Worm (Caenorhabditis elegans) whole organism, L2 larva: Measurements from ENCODE around the gene Y47D3A.32.

Source experiments
- C34F6.9 ChIP-seq: fragments of 150-350 bp; optimal IDR thresholded peaks from 2 replicates; lab custom pipeline; 2014; ENCODE audit warnings: missing biosample characterization, missing genetic modification characterization
- F13H6.1 ChIP-seq: sonication (generic microtip); optimal IDR thresholded peaks from 2 replicates; lab custom pipeline; 2016; ENCODE audit warnings: missing genetic modification characterization, missing compliant biosample characterization
- R02D3.7 ChIP-seq: fragments of 150-350 bp; optimal IDR thresholded peaks from 2 replicates; lab custom pipeline; 2014; ENCODE audit warnings: missing biosample characterization, missing genetic modification characterization
- Y55F3AM.14 ChIP-seq: fragments of 200-800 bp; sonication (Bioruptor generic); optimal IDR thresholded peaks from 2 replicates; lab custom pipeline; 2018; ENCODE audit warnings: mild to moderate bottlenecking, missing genetic modification characterization, missing compliant biosample characterization
- ZK546.5 ChIP-seq: sonication (generic microtip); optimal IDR thresholded peaks from 2 replicates; lab custom pipeline; 2017; ENCODE audit warnings: missing biosample characterization, missing genetic modification characterization
- alr-1 ChIP-seq: fragments of 150-350 bp; optimal IDR thresholded peaks from 2 replicates; lab custom pipeline; 2014; ENCODE audit warnings: missing biosample characterization, missing genetic modification characterization
- aly-2 ChIP-seq: fragments of 150-350 bp; optimal IDR thresholded peaks from 2 replicates; lab custom pipeline; 2014; ENCODE audit warnings: missing biosample characterization, missing genetic modification characterization
- ama-1 ChIP-seq: fragments of 150-350 bp; optimal IDR thresholded peaks from 2 replicates; lab custom pipeline; 2018; ENCODE audit warnings: inconsistent platforms
- blmp-1 ChIP-seq: sonication (generic microtip); optimal IDR thresholded peaks from 2 replicates; lab custom pipeline; 2017; ENCODE audit warnings: missing genetic modification characterization, mild to moderate bottlenecking, missing compliant biosample characterization, antibody characterized with exemption, moderate library complexity; ENCODE audit not compliant: insufficient read depth
- ceh-16 ChIP-seq: fragments of 150-350 bp; optimal IDR thresholded peaks from 2 replicates; lab custom pipeline; 2014; ENCODE audit warnings: missing biosample characterization, missing genetic modification characterization
- ceh-82 ChIP-seq: fragments of 150-350 bp; optimal IDR thresholded peaks from 2 replicates; lab custom pipeline; 2014; ENCODE audit warnings: missing biosample characterization, missing genetic modification characterization
- crh-2 ChIP-seq: sonication (generic microtip); optimal IDR thresholded peaks from 2 replicates; lab custom pipeline; 2017; ENCODE audit warnings: missing biosample characterization, missing genetic modification characterization
- egl-27 ChIP-seq: sonication (generic microtip); optimal IDR thresholded peaks from 3 replicates; lab custom pipeline; 2017; ENCODE audit warnings: missing biosample characterization, missing genetic modification reagents, missing genetic modification characterization
- elt-3 ChIP-seq: sonication (generic microtip); optimal IDR thresholded peaks from 2 replicates; lab custom pipeline; 2017; ENCODE audit warnings: missing biosample characterization, missing genetic modification characterization
- fos-1 ChIP-seq: fragments of 150-350 bp; optimal IDR thresholded peaks from 2 replicates; lab custom pipeline; 2014; ENCODE audit warnings: missing biosample characterization, missing genetic modification characterization
- gmeb-1 ChIP-seq: fragments of 150-350 bp; optimal IDR thresholded peaks from 2 replicates; lab custom pipeline; 2014; ENCODE audit warnings: missing biosample characterization, missing genetic modification characterization
- lin-11 ChIP-seq: fragments of 150-350 bp; sonication (generic microtip); optimal IDR thresholded peaks from 2 replicates; lab custom pipeline; 2014; ENCODE audit warnings: missing biosample characterization, missing genetic modification characterization, inconsistent platforms, mixed read lengths
- lin-13 ChIP-seq: fragments of 150-350 bp; optimal IDR thresholded peaks from 2 replicates; lab custom pipeline; 2014; ENCODE audit warnings: missing biosample characterization, missing genetic modification reagents, missing genetic modification characterization
- lin-39 ChIP-seq: fragments of 150-350 bp; optimal IDR thresholded peaks from 2 replicates; lab custom pipeline; 2014; ENCODE audit warnings: missing biosample characterization, missing genetic modification reagents, missing genetic modification characterization
- lsy-2 ChIP-seq, 2 experiments: fragments of 150-350 bp in 1 of 2; sonication (generic microtip) in 1 of 2; optimal IDR thresholded peaks; 2 replicates each; lab custom pipeline; 2014 to 2017; ENCODE audit warnings: missing biosample characterization in 2 of 2, missing genetic modification characterization in 2 of 2
- mab-5 ChIP-seq: fragments of 150-350 bp; optimal IDR thresholded peaks from 2 replicates; lab custom pipeline; 2014; ENCODE audit warnings: missing biosample characterization, missing genetic modification characterization
- mbf-1 ChIP-seq: sonication (generic microtip); optimal IDR thresholded peaks from 2 replicates; lab custom pipeline; 2017; ENCODE audit warnings: missing biosample characterization, missing genetic modification characterization
- mdl-1 ChIP-seq, 2 experiments: fragments of 150-350 bp in 1 of 2; sonication (generic microtip) in 1 of 2; optimal IDR thresholded peaks; 2 replicates each; lab custom pipeline; 2017; ENCODE audit warnings: missing biosample characterization in 2 of 2, missing genetic modification characterization in 2 of 2
- nhr-10 ChIP-seq: sonication (generic microtip); optimal IDR thresholded peaks from 2 replicates; lab custom pipeline; 2017; ENCODE audit warnings: missing biosample characterization, missing genetic modification characterization
- nhr-11 ChIP-seq: fragments of 150-350 bp; optimal IDR thresholded peaks from 2 replicates; lab custom pipeline; 2014; ENCODE audit warnings: missing biosample characterization, missing genetic modification characterization
- nhr-129 ChIP-seq: fragments of 150-350 bp; optimal IDR thresholded peaks from 2 replicates; lab custom pipeline; 2014; ENCODE audit warnings: missing biosample characterization, missing genetic modification characterization
- nhr-21 ChIP-seq: fragments of 150-350 bp; optimal IDR thresholded peaks from 2 replicates; lab custom pipeline; 2014; ENCODE audit warnings: missing biosample characterization, missing genetic modification characterization
- nhr-23 ChIP-seq: fragments of 150-350 bp; optimal IDR thresholded peaks from 2 replicates; lab custom pipeline; 2014; ENCODE audit warnings: missing biosample characterization, missing genetic modification reagents, missing genetic modification characterization
- nhr-25 ChIP-seq: fragments of 150-350 bp; sonication (generic microtip); optimal IDR thresholded peaks from 3 replicates; lab custom pipeline; 2014; ENCODE audit warnings: missing biosample characterization, missing genetic modification characterization
- nhr-6 ChIP-seq: fragments of 150-350 bp; optimal IDR thresholded peaks from 2 replicates; lab custom pipeline; 2014; ENCODE audit warnings: missing biosample characterization, missing genetic modification characterization
- nhr-77 ChIP-seq: fragments of 150-350 bp; optimal IDR thresholded peaks from 2 replicates; lab custom pipeline; 2014; ENCODE audit warnings: missing biosample characterization, missing genetic modification characterization
- peb-1 ChIP-seq: fragments of 150-350 bp; optimal IDR thresholded peaks from 2 replicates; lab custom pipeline; 2014; ENCODE audit warnings: missing biosample characterization, missing genetic modification characterization
- sem-4 ChIP-seq: fragments of 150-350 bp; optimal IDR thresholded peaks from 2 replicates; lab custom pipeline; 2014; ENCODE audit warnings: missing biosample characterization, missing genetic modification reagents, missing genetic modification characterization
- sma-3 ChIP-seq: sonication (generic microtip); optimal IDR thresholded peaks from 2 replicates; lab custom pipeline; 2016; ENCODE audit warnings: missing genetic modification reagents, missing genetic modification characterization, missing compliant biosample characterization
- sma-9 ChIP-seq, 2 experiments: fragments of 150-350 bp in 1 of 2; sonication (generic microtip) in 1 of 2; optimal IDR thresholded peaks; 2 replicates each; lab custom pipeline; 2014 to 2016; ENCODE audit warnings: missing genetic modification characterization in 2 of 2, mild to moderate bottlenecking in 1 of 2, missing biosample characterization in 1 of 2, missing compliant biosample characterization in 1 of 2, missing genetic modification reagents in 1 of 2, moderate library complexity in 1 of 2
- snpc-4 ChIP-seq: fragments of 150-350 bp; optimal IDR thresholded peaks from 2 replicates; lab custom pipeline; 2014; ENCODE audit warnings: missing biosample characterization, missing genetic modification characterization
- unc-39 ChIP-seq: fragments of 150-350 bp; optimal IDR thresholded peaks from 2 replicates; lab custom pipeline; 2014; ENCODE audit warnings: missing biosample characterization, missing genetic modification characterization
- unc-55 ChIP-seq: fragments of 150-350 bp; sonication (generic microtip); optimal IDR thresholded peaks from 3 replicates; lab custom pipeline; 2014; ENCODE audit warnings: missing biosample characterization, missing genetic modification reagents, missing genetic modification characterization
- zag-1 ChIP-seq: fragments of 150-350 bp; optimal IDR thresholded peaks from 2 replicates; lab custom pipeline; 2014; ENCODE audit warnings: missing biosample characterization, missing genetic modification characterization
- ztf-11 ChIP-seq: sonication (generic microtip); optimal IDR thresholded peaks from 2 replicates; lab custom pipeline; 2017; ENCODE audit warnings: missing biosample characterization, missing genetic modification characterization
- ztf-4 ChIP-seq: fragments of 150-350 bp; optimal IDR thresholded peaks from 2 replicates; lab custom pipeline; 2014; ENCODE audit warnings: missing biosample characterization, missing genetic modification characterization

The Y47D3A.32 gene

ce11 chrIII:11289876-11290275 lies 37.7 kb downstream of the Y47D3A.32 start:
- TF ChIP-seq blmp-1 (tag; lab: Kevin White, UChicago): no peak
- TF ChIP-seq unc-39: no peak
- no peak for TF ChIP-seq lin-11 (tag; lab: Kevin White, UChicago)
- no peak for TF ChIP-seq nhr-129 (tag; lab: Kevin White, UChicago)
- TF ChIP-seq R02D3.7: no peak
- TF ChIP-seq egl-27 (tag; lab: Kevin White, UChicago): no peak
- no peak for TF ChIP-seq ztf-4 (tag; lab: Kevin White, UChicago)
- no peak for TF ChIP-seq fos-1 (tag; lab: Kevin White, UChicago)
- no peak for TF ChIP-seq nhr-11 (tag; lab: Kevin White, UChicago)
- no peak for TF ChIP-seq lsy-2 (tag; optimal IDR thresholded peaks at IDR 0.05; lab: Kevin White, UChicago)
- no peak for TF ChIP-seq ceh-16 (tag; lab: Kevin White, UChicago)
- no peak for TF ChIP-seq nhr-23
- TF ChIP-seq Y55F3AM.14 (GFP tag; lab: Kevin White, UChicago): no peak
- no peak for TF ChIP-seq ceh-82 (tag; lab: Kevin White, UChicago)
- no peak for TF ChIP-seq crh-2 (tag; lab: Kevin White, UChicago)
- TF ChIP-seq sma-3 (GFP tag; lab: Kevin White, UChicago): no peak
- no peak for TF ChIP-seq peb-1 (tag; lab: Kevin White, UChicago)
- TF ChIP-seq zag-1: no peak
- no peak for TF ChIP-seq aly-2 (tag; lab: Kevin White, UChicago)
- TF ChIP-seq nhr-77: no peak

DNA sequence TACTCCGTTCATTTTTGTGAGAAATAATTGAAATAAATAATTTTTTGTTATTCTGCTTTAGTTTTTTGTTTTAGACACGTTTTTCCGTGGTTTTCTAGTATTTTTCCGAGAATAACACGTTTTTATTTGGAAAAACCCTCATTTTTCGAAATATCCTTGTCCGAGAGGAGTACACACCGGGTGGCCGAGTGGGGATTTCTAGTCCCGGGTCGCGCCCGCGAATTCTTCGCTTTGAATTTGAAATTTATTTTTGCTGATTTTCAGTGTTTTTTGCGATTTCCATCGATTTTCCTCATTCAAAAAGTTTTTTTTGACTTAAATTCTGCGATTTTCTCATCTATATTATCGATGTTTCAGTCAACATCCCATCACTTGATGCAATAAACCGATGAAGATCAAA lies 38.4 kb downstream of the Y47D3A.32 start, which contains the start of the genes gly-9, mib-1 and smc-3:
Gene gly-9 (minus strand): TSS at position 27 of the 400 bp plus-strand sequence.
Gene mib-1 (minus strand): TSS at position 123 of the 400 bp plus-strand sequence.
Gene smc-3 (plus strand): TSS at position 351 of the 400 bp plus-strand sequence.
- TF ChIP-seq F13H6.1 (tag; lab: Kevin White, UChicago) (peak; percentile 70), mbf-1 (tag; lab: Kevin White, UChicago) (no peak), nhr-6 (tag; lab: Kevin White, UChicago) (no peak), mab-5 (peak; percentile 6), nhr-10 (tag; lab: Kevin White, UChicago) (no peak), snpc-4 (tag; lab: Kevin White, UChicago) (peak; percentile 15), nhr-77 (no peak), ama-1 (lab: Kevin White, UChicago) (no peak), unc-55 (peak; percentile 75), ZK546.5 (no peak), mdl-1 (tag; optimal IDR thresholded peaks at IDR 0.05; lab: Kevin White, UChicago) (no peak), nhr-21 (tag; lab: Kevin White, UChicago) (peak; percentile 13), sma-9 (GFP tag; optimal IDR thresholded peaks at IDR 0.05; lab: Kevin White, UChicago) (no peak), sma-9 (tag; optimal IDR thresholded peaks at IDR 0.05; lab: Kevin White, UChicago) (no peak), sem-4 (tag; lab: Kevin White, UChicago) (peak; percentile 4), crh-2 (tag; lab: Kevin White, UChicago) (peak; percentile 86), R02D3.7 (no peak), lin-13 (GFP tag; lab: Kevin White, UChicago) (peak; percentile 72), lin-39 (no peak), fos-1 (tag; lab: Kevin White, UChicago) (peak; percentile 33), egl-27 (tag; lab: Kevin White, UChicago) (no peak), elt-3 (no peak), alr-1 (tag; lab: Kevin White, UChicago) (no peak), aly-2 (tag; lab: Kevin White, UChicago) (no peak), sma-3 (GFP tag; lab: Kevin White, UChicago) (peak; percentile 76), gmeb-1 (tag; lab: Kevin White, UChicago) (peak; percentile 85), ztf-11 (tag; lab: Kevin White, UChicago) (no peak), lin-11 (tag; lab: Kevin White, UChicago) (peak; percentile 48), C34F6.9 (tag; lab: Kevin White, UChicago) (peak; percentile 83), nhr-25 (peak; percentile 60), ceh-82 (tag; lab: Kevin White, UChicago) (no peak), nhr-23 (no peak), unc-39 (no peak), lsy-2 (tag; optimal IDR thresholded peaks at IDR 0.05; lab: Kevin White, UChicago) (peak; percentile 48 to 75)
